Worm (Caenorhabditis elegans): ENCODE results near the gene praf-3.
"Not testable (repeated sequence)": the region's sequence is repeated elsewhere in the genome, so short reads cannot be mapped to it uniquely, and the experiment has no call there.

Gene praf-3

DNA sequence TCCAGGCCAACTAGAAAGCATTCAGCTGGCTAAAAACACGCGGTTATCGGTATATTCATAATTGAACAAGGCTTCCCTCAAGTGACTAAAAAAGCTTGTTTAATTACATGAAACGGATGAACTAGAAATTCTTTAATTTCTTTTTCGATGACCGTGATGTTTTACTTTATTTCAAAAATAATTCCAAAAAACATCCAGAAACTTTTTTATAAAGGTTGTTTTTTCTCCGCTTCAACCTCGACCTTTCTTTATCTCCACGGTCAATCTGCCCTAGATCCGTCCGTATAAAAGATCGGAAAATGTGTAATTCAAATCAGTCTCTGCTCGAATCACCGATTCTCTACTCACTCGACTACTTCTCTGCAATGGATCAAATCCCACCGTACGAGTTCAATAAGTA, 34.3 kb upstream of the praf-3 start, which contains the start of gene F17E9.5:
F17E9.5 (plus strand) TSS at position 301 of the 400 bp plus-strand sequence.
- TF ChIP-seq dmd-4 (tag; optimal IDR thresholded peaks at IDR 0.05; ENCODE audit: borderline replicate concordance): no peak
- no peak for TF ChIP-seq ceh-2 (tag; optimal IDR thresholded peaks at IDR 0.05)
- no peak for TF ChIP-seq hlh-15 (tag; optimal IDR thresholded peaks at IDR 0.05)
- no peak for TF ChIP-seq ceh-6 (GFP tag; optimal IDR thresholded peaks at IDR 0.05)
- TF ChIP-seq npax-4 (tag; optimal IDR thresholded peaks at IDR 0.05): no peak
- TF ChIP-seq hlh-6 (tag; optimal IDR thresholded peaks at IDR 0.05): no peak
- no peak for TF ChIP-seq fax-1 (tag; optimal IDR thresholded peaks at IDR 0.05)
- no peak for TF ChIP-seq K09A11.1 (tag; optimal IDR thresholded peaks at IDR 0.05; ENCODE audit: insufficient read depth)
- no peak for TF ChIP-seq ahr-1 (tag; optimal IDR thresholded peaks at IDR 0.05)
- TF ChIP-seq eyg-1 (tag; optimal IDR thresholded peaks at IDR 0.05): no peak
- TF ChIP-seq unc-3 (GFP tag; conservative IDR thresholded peaks at IDR 0.05): no peak
- TF ChIP-seq unc-3 (tag; optimal IDR thresholded peaks at IDR 0.05): no peak
- TF ChIP-seq ceh-9 (tag; optimal IDR thresholded peaks at IDR 0.05): no peak
- TF ChIP-seq unc-55 (GFP tag; optimal IDR thresholded peaks at IDR 0.05): no peak

DNA sequence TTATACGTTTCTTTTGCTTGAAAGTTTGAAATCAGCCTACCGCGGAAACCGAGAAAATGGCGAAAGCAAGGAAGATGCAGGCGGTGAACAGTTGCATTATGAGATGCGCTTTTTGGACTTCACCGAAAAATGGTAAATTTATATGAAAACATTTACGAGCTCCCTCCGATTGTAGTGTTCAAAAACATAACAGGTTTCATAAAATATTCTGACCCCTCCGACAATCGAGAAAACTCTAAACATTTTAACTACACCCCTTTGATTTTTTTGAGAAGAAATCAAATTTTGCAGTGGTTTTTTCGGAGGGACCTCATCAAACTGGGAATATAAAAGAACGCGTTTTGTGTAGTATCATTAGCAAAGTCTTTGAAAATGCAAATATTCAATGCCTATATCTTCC, 32.7 kb upstream of the praf-3 start, which contains the start of the genes F17E9.18 and F17E9.15:
F17E9.18 (minus strand) TSS at position 101 of the 400 bp plus-strand sequence.
F17E9.15 (plus strand) TSS at position 368 of the 400 bp plus-strand sequence.
- TF ChIP-seq lim-6 (tag; optimal IDR thresholded peaks at IDR 0.05) (no peak), pha-2 (tag; optimal IDR thresholded peaks at IDR 0.05) (no peak), elt-2 (tag; optimal IDR thresholded peaks at IDR 0.05) (no peak)

DNA sequence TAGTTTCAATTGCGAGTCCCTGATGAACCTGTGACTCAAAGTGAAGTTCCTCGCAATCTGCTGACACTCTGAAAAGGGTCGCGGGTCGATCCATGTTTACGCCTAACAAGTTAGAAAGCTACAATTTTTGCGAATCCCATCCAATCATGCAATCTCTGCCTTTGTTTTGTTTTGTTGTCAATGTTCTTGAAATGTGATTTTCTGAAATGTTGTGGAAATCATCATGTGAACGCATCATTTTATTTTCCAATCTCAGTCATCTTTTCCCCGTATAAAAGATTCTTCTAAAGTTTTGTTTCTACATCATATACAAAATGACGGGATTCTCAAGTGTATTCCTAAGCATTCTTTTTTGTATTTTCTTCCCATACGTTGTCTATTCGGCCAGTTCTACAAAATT, 31.7 kb upstream of the praf-3 start, which contains the start of gene F17E9.4:
F17E9.4 (plus strand) TSS at position 301 of the 400 bp plus-strand sequence.
- TF ChIP-seq lim-6 (tag; optimal IDR thresholded peaks at IDR 0.05): no peak
- no peak for TF ChIP-seq sox-2 (GFP tag; IDR thresholded peaks at IDR 0.05)
- no peak for TF ChIP-seq pag-3 (tag; optimal IDR thresholded peaks at IDR 0.05; ENCODE audit: borderline replicate concordance)
- TF ChIP-seq lin-11 (tag; optimal IDR thresholded peaks at IDR 0.05): no peak
- no peak for TF ChIP-seq ceh-45 (GFP tag; IDR thresholded peaks at IDR 0.05)
- no peak for TF ChIP-seq unc-86 (tag; optimal IDR thresholded peaks at IDR 0.05)
- no peak for TF ChIP-seq ahr-1 (tag; optimal IDR thresholded peaks at IDR 0.05)
- no peak for TF ChIP-seq ceh-22 (tag; optimal IDR thresholded peaks at IDR 0.05)
- TF ChIP-seq pha-4 (tag; optimal IDR thresholded peaks at IDR 0.05): no peak
- TF ChIP-seq unc-42 (tag; optimal IDR thresholded peaks at IDR 0.05): no peak
- no peak for TF ChIP-seq ceh-2 (tag; optimal IDR thresholded peaks at IDR 0.05)
- no peak for TF ChIP-seq pat-9 (tag; optimal IDR thresholded peaks at IDR 0.05)
- TF ChIP-seq ama-1 (optimal IDR thresholded peaks at IDR 0.05): no peak
- no peak for TF ChIP-seq rnt-1 (tag; optimal IDR thresholded peaks at IDR 0.05)
- no peak for TF ChIP-seq nfya-1 (tag; optimal IDR thresholded peaks at IDR 0.05)
- no peak for TF ChIP-seq F13H6.1 (tag; optimal IDR thresholded peaks at IDR 0.05)
- TF ChIP-seq hlh-13 (GFP tag; optimal IDR thresholded peaks at IDR 0.05): no peak
- no peak for TF ChIP-seq hlh-8 (tag; optimal IDR thresholded peaks at IDR 0.05)

DNA sequence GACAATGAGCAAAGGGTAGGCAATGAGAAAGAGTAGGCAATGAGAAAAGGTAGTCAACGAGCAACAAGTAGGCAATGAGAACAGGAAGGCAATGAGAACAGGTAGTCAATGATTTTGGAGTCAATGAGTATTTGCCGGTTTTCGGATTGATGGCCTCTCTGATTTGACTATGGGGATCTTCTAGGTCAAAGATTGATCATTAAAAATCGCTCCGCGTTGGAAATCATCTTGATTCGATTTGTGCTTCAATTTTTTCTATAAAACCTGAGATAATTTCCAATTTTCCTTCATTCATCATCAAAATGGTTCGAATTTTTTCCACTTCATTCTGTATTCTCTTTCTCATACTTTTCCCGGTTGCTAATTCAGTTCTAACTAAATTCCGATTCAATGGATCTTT, 27.7 kb upstream of the praf-3 start, which contains the start of gene F17E9.16:
F17E9.16 (plus strand) TSS at position 301 of the 400 bp plus-strand sequence.
- not testable (repeated sequence) for TF ChIP-seq ceh-2 (tag; optimal IDR thresholded peaks at IDR 0.05); tbx-7 (tag; optimal IDR thresholded peaks at IDR 0.05); ceh-6 (GFP tag; optimal IDR thresholded peaks at IDR 0.05)

DNA sequence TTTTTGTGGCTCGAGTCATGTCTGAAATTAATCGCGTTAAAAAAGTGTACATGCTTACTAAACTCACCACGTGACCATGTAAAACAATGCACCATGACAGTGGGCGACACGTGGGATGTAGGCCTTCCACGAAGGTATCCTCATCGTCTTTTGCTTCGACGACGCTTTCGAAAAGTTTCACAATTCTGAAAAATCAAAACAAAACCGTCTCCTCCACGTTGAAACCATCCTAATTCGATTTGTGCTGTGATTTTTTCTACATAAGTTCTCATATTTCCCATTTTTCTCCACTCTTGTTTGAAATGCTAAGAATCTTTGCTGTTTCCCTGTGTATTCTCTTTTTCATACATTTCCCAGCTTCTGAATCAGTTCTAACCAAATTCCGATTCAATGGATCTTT, 25.2 kb upstream of the praf-3 start, which contains the start of gene F17E9.3:
F17E9.3 (plus strand) TSS at position 301 of the 400 bp plus-strand sequence.
- TF ChIP-seq hlh-8 (tag; optimal IDR thresholded peaks at IDR 0.05) (no peak), zip-5 (tag; optimal IDR thresholded peaks at IDR 0.05) (no peak), nhr-11 (tag; optimal IDR thresholded peaks at IDR 0.05) (no peak), tbx-7 (tag; optimal IDR thresholded peaks at IDR 0.05) (no peak), fkh-10 (GFP tag; optimal IDR thresholded peaks at IDR 0.05) (no peak), K02D7.2 (tag; optimal IDR thresholded peaks at IDR 0.05) (no peak), ceh-30 (tag; optimal IDR thresholded peaks at IDR 0.05) (no peak), Y22D7AL.16 (tag; optimal IDR thresholded peaks at IDR 0.05) (no peak), ceh-9 (tag; optimal IDR thresholded peaks at IDR 0.05) (no peak), unc-3 (GFP tag; conservative IDR thresholded peaks at IDR 0.05) (no peak), unc-3 (tag; optimal IDR thresholded peaks at IDR 0.05) (no peak), dmd-4 (tag; optimal IDR thresholded peaks at IDR 0.05; ENCODE audit: borderline replicate concordance) (no peak), ceh-31 (tag; optimal IDR thresholded peaks at IDR 0.05) (no peak), ceh-14 (tag; optimal IDR thresholded peaks at IDR 0.05) (no peak), eyg-1 (tag; optimal IDR thresholded peaks at IDR 0.05) (no peak)

All from whole organism, late embryonic.